Worm (Caenorhabditis elegans) whole organism, early embryonic: ENCODE measurements around the gene srd-51.

Experiments
- B0310.2 ChIP-seq: sonication (generic microtip); optimal IDR thresholded peaks from 2 replicates; lab custom pipeline; 2016; ENCODE audit warnings: mild to moderate bottlenecking, missing genetic modification characterization, missing compliant biosample characterization
- F13C5.2 ChIP-seq: sonication (generic microtip); optimal IDR thresholded peaks from 2 replicates; lab custom pipeline; 2017; ENCODE audit warnings: mild to moderate bottlenecking, missing genetic modification characterization, inconsistent platforms, missing compliant biosample characterization
- aly-1 ChIP-seq: sonication (generic microtip); optimal IDR thresholded peaks from 2 replicates; lab custom pipeline; 2016; ENCODE audit warnings: missing genetic modification characterization, missing compliant biosample characterization
- ama-1 ChIP-seq: fragments of 150-350 bp; optimal IDR thresholded peaks from 2 replicates; lab custom pipeline; 2014
- ceh-13 ChIP-seq: fragments of 200-800 bp; sonication (Bioruptor generic); optimal IDR thresholded peaks from 2 replicates; lab custom pipeline; 2018; ENCODE audit warnings: mild to moderate bottlenecking, missing genetic modification characterization, missing compliant biosample characterization
- ceh-36 ChIP-seq: sonication (generic microtip); optimal IDR thresholded peaks from 2 replicates; lab custom pipeline; 2016; ENCODE audit warnings: missing genetic modification characterization, inconsistent platforms, missing compliant biosample characterization
- ets-7 ChIP-seq: sonication (generic microtip); optimal IDR thresholded peaks from 2 replicates; lab custom pipeline; 2016; ENCODE audit warnings: missing genotype, missing genetic modification characterization, missing compliant biosample characterization
- flt-1 ChIP-seq: fragments of 200-800 bp; sonication (Bioruptor generic); IDR thresholded peaks from 2 replicates; pipeline ENCODE4 v1.3.6; 2022; ENCODE audit warnings: missing genetic modification characterization, missing compliant biosample characterization
- hmbx-1 ChIP-seq: sonication (generic microtip); optimal IDR thresholded peaks from 2 replicates; lab custom pipeline; 2016; ENCODE audit warnings: mild to moderate bottlenecking, missing genetic modification characterization, missing compliant biosample characterization
- hmg-4 ChIP-seq: fragments of 200-800 bp; sonication (Bioruptor generic); optimal IDR thresholded peaks from 2 replicates; lab custom pipeline; 2018; ENCODE audit warnings: mild to moderate bottlenecking, missing genetic modification characterization, missing compliant biosample characterization
- hnd-1 ChIP-seq: sonication (generic microtip); optimal IDR thresholded peaks from 2 replicates; lab custom pipeline; 2016; ENCODE audit warnings: missing genetic modification characterization, missing compliant biosample characterization
- pes-1 ChIP-seq: fragments of 200-800 bp; sonication (Bioruptor generic); IDR thresholded peaks from 2 replicates; pipeline ENCODE4 v1.3.6; 2022; ENCODE audit warnings: missing genetic modification reagents, missing genetic modification characterization, missing compliant biosample characterization
- scrt-1 ChIP-seq: fragments of 200-800 bp; sonication (Bioruptor generic); IDR thresholded peaks from 2 replicates; pipeline ENCODE4 v1.3.6; 2022; ENCODE audit warnings: missing genetic modification characterization, missing compliant biosample characterization
- sea-1 ChIP-seq: fragments of 200-800 bp; sonication (Bioruptor generic); conservative IDR thresholded peaks from 2 replicates; pipeline ENCODE4 v1.3.6; 2022; ENCODE audit warnings: missing genetic modification characterization, missing compliant biosample characterization
- tbx-11 ChIP-seq: fragments of 200-800 bp; sonication (Bioruptor generic); IDR thresholded peaks from 2 replicates; pipeline ENCODE4 v1.3.6; 2022; ENCODE audit warnings: missing genetic modification characterization, missing compliant biosample characterization
- tbx-37 ChIP-seq: fragments of 200-800 bp; sonication (Bioruptor generic); conservative IDR thresholded peaks from 2 replicates; pipeline ENCODE4 v1.3.6; 2022; ENCODE audit warnings: missing genetic modification reagents, missing genetic modification characterization, missing compliant biosample characterization
- tra-4 ChIP-seq: sonication (generic microtip); optimal IDR thresholded peaks from 2 replicates; lab custom pipeline; 2017; ENCODE audit warnings: missing genetic modification characterization, missing compliant biosample characterization

srd-51 gene

DNA sequence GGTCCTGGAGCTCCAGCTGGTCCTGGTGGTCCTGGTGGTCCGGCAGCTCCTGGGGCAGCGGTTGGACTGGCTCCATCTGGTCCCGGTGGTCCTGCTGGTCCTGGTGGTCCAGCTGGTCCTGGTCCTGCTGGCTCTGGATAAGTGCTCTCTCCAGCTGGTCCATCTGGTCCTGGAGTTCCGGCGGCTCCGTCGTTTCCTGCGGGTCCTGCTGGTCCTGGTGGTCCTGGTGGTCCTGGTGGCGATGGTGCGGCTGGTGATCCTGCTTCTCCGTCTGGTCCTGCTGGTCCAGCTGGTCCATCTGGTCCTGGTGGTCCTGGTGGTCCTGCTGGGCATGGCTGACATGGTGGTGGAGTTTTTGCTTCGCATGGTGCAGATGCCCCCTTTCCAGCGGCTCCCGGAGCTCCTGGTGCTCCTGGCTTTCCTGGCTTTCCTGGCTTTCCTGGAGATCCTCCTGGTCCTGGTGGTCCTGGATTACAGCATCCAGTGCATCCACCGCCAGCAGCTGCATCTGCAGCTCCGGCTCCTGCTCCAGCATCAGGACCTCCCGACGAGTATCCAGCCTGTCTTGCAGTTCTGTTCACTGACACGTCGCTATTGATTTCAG is 25.6 kb upstream of the srd-51 start:
- no peak for TF ChIP-seq hnd-1
- no peak for TF ChIP-seq F13C5.2 (tag; lab: Kevin White, UChicago)
- TF ChIP-seq pes-1 = no peak
- TF ChIP-seq hmg-4 (GFP tag; lab: Kevin White, UChicago) = no peak
- TF ChIP-seq tra-4 (tag; lab: Kevin White, UChicago) = no peak
- TF ChIP-seq ceh-36 (tag; lab: Kevin White, UChicago) = no peak
- TF ChIP-seq B0310.2 = no peak
- TF ChIP-seq ets-7 (tag; lab: Kevin White, UChicago) = no peak
- TF ChIP-seq sea-1 (GFP tag; lab: Robert Waterston, UW) = no peak
- no peak for TF ChIP-seq hmbx-1 (tag; lab: Kevin White, UChicago)
- no peak for TF ChIP-seq ama-1 (lab: Kevin White, UChicago)
- no peak for TF ChIP-seq ceh-13 (GFP tag; lab: Kevin White, UChicago)
- no peak for TF ChIP-seq aly-1 (tag; lab: Kevin White, UChicago)
- TF ChIP-seq scrt-1 = no peak
- no peak for TF ChIP-seq tbx-11
- no peak for TF ChIP-seq flt-1 (GFP tag; lab: Robert Waterston, UW)
- TF ChIP-seq tbx-37 (GFP tag; lab: Robert Waterston, UW) = no peak

DNA sequence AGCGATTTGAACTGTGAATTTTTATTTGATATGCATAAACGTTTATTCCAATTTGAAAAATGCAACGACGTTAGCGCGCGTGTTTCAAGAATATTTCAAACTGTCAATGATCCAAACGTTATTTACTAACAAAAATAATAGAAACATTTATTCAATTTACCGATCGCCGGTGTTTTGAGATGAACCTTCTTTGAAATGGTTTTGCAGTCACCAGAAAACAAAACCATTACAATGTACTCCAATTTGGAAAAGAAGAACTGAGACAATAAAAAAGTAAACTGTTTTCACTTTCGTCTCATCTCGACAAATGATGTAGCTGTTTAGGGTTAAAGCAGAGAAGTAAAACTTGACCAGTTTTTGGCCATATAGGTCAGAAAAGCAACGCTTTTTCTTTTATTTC is 22.5 kb upstream of the srd-51 start, which contains the start of gene H06A10.1:
Gene H06A10.1 (plus strand): TSS at position 301 of the 400 bp plus-strand sequence.
- TF ChIP-seq F13C5.2 (tag; lab: Kevin White, UChicago) (no peak), flt-1 (GFP tag; lab: Robert Waterston, UW) (no peak), ets-7 (tag; lab: Kevin White, UChicago) (no peak), ama-1 (lab: Kevin White, UChicago) (no peak), hmbx-1 (tag; lab: Kevin White, UChicago) (no peak), B0310.2 (no peak), pes-1 (no peak), sea-1 (GFP tag; lab: Robert Waterston, UW) (no peak), tbx-11 (no peak), hmg-4 (GFP tag; lab: Kevin White, UChicago) (no peak)

DNA sequence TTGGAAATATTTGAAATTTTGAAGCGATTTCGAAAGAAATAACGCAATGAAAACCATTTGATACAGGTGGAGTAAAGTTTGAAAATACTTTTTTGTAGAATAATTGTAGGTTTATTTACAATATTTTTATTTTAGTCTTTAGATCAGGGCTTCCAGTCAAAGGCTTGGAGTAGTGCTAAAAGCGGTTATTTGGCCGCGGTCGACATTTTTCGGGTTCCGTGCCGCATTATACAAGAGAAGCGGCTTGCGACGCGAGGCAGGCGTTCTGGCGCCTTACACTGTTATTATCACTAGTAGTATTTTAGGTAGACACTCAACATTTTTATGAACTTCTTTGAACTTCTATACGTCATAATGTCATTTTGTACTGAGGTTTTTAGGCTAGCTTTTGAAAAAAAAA is 21.8 kb upstream of the srd-51 start:
- TF ChIP-seq tbx-37 (GFP tag; lab: Robert Waterston, UW) = no peak
- TF ChIP-seq hnd-1 = no peak
- no peak for TF ChIP-seq F13C5.2 (tag; lab: Kevin White, UChicago)
- no peak for TF ChIP-seq hmbx-1 (tag; lab: Kevin White, UChicago)
- TF ChIP-seq scrt-1 = no peak
- TF ChIP-seq ceh-13 (GFP tag; lab: Kevin White, UChicago) = no peak
- no peak for TF ChIP-seq hmg-4 (GFP tag; lab: Kevin White, UChicago)
- no peak for TF ChIP-seq tbx-11
- TF ChIP-seq pes-1 = no peak
- TF ChIP-seq flt-1 (GFP tag; lab: Robert Waterston, UW) = no peak
- TF ChIP-seq ceh-36 (tag; lab: Kevin White, UChicago) = no peak

DNA sequence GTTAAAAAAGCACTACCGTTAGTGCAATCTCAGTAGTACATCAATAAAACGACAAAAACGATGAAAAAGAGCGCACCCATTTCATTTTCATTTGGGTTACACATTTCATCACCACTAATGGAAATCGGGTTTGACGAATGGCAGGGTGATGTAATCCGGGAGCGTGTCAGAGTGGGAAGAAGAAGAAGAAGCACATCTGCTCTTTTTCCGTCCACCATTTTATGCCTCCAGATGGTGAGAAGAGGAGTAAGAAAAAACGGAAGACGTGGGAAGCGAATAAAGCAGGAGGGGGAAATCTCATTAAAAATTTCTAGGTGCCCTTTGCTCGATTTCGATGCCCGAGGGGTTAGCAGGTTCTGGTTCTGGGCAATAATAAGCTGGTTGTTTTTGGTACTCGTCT is 21.3 kb upstream of the srd-51 start:
- TF ChIP-seq ceh-36 (tag; lab: Kevin White, UChicago) = no peak
- no peak for TF ChIP-seq ama-1 (lab: Kevin White, UChicago)
- no peak for TF ChIP-seq hnd-1
- no peak for TF ChIP-seq ets-7 (tag; lab: Kevin White, UChicago)
- TF ChIP-seq tra-4 (tag; lab: Kevin White, UChicago) = no peak
- TF ChIP-seq tbx-11 = no peak
- no peak for TF ChIP-seq sea-1 (GFP tag; lab: Robert Waterston, UW)
- TF ChIP-seq aly-1 (tag; lab: Kevin White, UChicago) = no peak
- TF ChIP-seq hmbx-1 (tag; lab: Kevin White, UChicago) = no peak
- no peak for TF ChIP-seq flt-1 (GFP tag; lab: Robert Waterston, UW)
- no peak for TF ChIP-seq scrt-1

DNA sequence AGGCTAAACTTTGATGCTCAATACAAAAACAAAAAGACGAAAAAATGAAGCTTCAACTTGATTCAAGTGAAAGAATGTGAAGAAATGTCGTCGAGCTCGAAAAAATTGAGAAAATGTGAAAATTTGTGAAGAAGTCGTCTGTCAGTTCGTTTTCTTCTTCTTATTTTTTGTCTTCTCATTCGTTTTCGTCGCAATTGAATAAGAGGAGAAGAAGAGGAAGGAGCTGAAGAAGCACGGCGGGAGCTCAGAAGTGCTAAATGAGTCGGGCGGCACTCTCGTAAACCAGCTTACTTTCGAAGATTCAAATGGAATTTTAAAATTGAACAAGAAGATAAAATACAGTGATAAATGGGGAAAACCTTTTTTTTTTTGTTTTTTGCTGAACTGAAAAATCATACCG is 20.5 kb upstream of the srd-51 start:
- TF ChIP-seq hnd-1 (no peak), ceh-36 (tag; lab: Kevin White, UChicago) (no peak), B0310.2 (no peak), hmbx-1 (tag; lab: Kevin White, UChicago) (no peak), hmg-4 (GFP tag; lab: Kevin White, UChicago) (no peak), ets-7 (tag; lab: Kevin White, UChicago) (no peak), aly-1 (tag; lab: Kevin White, UChicago) (no peak), F13C5.2 (tag; lab: Kevin White, UChicago) (no peak), scrt-1 (no peak), tra-4 (tag; lab: Kevin White, UChicago) (no peak), pes-1 (no peak), sea-1 (GFP tag; lab: Robert Waterston, UW) (no peak)

DNA sequence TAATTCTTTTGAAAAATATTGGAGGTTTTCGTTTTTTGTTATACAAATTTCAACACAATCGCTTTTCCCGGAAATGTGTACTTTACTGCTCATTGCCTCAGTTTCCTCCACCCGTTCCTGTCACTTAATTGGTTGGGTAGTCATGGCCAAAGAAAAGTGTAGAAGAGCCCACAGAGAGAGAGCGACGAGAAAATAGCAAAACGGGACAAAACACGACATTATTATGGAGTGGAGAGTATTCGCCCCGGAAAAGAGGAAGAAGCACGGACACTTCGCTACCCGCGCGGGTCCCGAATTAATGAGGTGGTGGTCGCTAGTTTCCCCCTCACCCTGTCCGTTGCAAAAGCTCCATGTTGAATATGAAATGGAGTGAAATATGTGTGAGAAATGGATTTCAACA is 19.1 kb upstream of the srd-51 start:
- no peak for TF ChIP-seq scrt-1
- no peak for TF ChIP-seq ceh-36 (tag; lab: Kevin White, UChicago)
- TF ChIP-seq hmg-4 (GFP tag; lab: Kevin White, UChicago) = peak; percentile 25

DNA sequence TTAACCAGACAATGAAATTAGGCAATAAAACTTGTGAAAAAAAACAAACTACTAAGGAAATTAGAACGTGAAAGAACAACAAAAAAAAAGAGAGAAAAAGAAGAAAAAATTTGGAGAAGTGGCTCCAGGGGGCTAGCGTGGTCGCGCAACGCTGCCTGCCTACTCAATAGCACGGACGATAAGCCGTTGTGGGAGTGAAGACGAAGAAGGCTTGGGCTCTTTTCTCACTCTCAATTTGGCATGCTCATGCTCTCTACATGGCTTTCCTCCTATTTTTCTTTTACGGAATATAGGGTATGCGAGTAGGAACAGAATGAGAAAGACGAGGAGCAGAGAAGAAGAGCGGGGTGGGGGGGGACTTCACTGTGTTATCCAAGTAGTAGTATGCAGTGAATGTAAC is 17.6 kb upstream of the srd-51 start:
- peak; percentile 39 for TF ChIP-seq F13C5.2 (tag; lab: Kevin White, UChicago)
- peak; percentile 34 for TF ChIP-seq hmg-4 (GFP tag; lab: Kevin White, UChicago)
- TF ChIP-seq hnd-1 = no peak

DNA sequence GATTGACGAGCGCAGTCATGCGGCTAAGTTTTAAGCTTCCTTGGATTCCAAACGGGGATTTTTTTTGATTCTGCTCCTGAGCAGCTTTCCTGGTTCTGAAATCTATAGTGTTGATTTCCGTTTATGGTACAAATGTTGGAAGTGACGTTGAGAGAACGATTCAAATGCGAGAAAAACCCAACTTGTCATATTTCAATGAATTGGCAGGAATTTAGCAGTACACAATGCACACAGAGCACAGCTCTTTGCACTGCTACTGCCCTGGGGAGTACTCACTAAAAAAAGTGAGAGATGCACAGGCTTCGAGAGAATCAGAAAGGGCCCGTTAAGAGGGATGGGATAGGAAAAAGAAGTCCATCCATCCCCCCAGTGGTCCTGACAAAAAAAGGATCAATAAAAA is 15.9 kb upstream of the srd-51 start, which contains the start of gene sad-1:
Gene sad-1 (minus strand): TSS at position 101 of the 400 bp plus-strand sequence.
- TF ChIP-seq ceh-13 (GFP tag; lab: Kevin White, UChicago) (no peak), tbx-37 (GFP tag; lab: Robert Waterston, UW) (no peak), sea-1 (GFP tag; lab: Robert Waterston, UW) (no peak), ama-1 (lab: Kevin White, UChicago) (no peak), ceh-36 (tag; lab: Kevin White, UChicago) (no peak), scrt-1 (no peak), pes-1 (no peak), tbx-11 (no peak), tra-4 (tag; lab: Kevin White, UChicago) (no peak), hmbx-1 (tag; lab: Kevin White, UChicago) (no peak), aly-1 (tag; lab: Kevin White, UChicago) (no peak), flt-1 (GFP tag; lab: Robert Waterston, UW) (no peak), ets-7 (tag; lab: Kevin White, UChicago) (no peak), F13C5.2 (tag; lab: Kevin White, UChicago) (no peak), B0310.2 (no peak), hmg-4 (GFP tag; lab: Kevin White, UChicago) (no peak), hnd-1 (no peak)
